Worm (Caenorhabditis elegans) whole organism, early embryonic: ENCODE measurements around the gene Y69H2.3.

Source experiments
- flt-1 ChIP-seq: fragments of 200-800 bp; sonication (Bioruptor generic); IDR thresholded peaks from 2 replicates; pipeline ENCODE4 v1.3.6; 2022; ENCODE audit warnings: missing genetic modification characterization, missing compliant biosample characterization
- pes-1 ChIP-seq: fragments of 200-800 bp; sonication (Bioruptor generic); IDR thresholded peaks from 2 replicates; pipeline ENCODE4 v1.3.6; 2022; ENCODE audit warnings: missing genetic modification reagents, missing genetic modification characterization, missing compliant biosample characterization
- scrt-1 ChIP-seq: fragments of 200-800 bp; sonication (Bioruptor generic); IDR thresholded peaks from 2 replicates; pipeline ENCODE4 v1.3.6; 2022; ENCODE audit warnings: missing genetic modification characterization, missing compliant biosample characterization

DNA sequence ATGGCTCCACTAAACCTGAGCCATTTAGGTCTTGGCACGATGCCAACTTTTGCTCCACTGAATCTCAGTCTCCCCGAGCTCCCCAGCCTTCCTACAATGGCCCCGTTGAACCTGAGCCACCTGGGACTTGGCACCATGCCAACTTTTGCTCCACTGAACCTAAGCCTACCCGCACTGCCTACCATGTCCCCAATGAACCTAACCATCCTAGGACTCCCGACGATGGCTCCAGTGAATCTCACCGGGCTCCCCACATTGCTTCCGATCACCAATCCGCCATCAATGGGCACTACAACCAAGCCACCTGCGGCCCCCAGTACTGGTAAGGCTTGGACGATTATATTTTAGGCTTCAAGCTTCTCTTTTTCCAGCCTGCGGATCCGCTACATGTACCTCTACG lies 7.9 kb upstream of the Y69H2.3 start:
- no peak for TF ChIP-seq pes-1 (GFP tag; lab: Robert Waterston, UW)
- TF ChIP-seq scrt-1 (GFP tag; lab: Robert Waterston, UW), result no peak
- TF ChIP-seq flt-1 (GFP tag; lab: Robert Waterston, UW), result no peak
